Fruit fly (Drosophila melanogaster): ENCODE measurements around the gene fabp.

The fabp gene

dm6 chr3R:11562326-11563109 lies 4.3 kb downstream of the fabp start (continued):
- peak; percentile 25 for TF ChIP-seq Lhr (GFP tag; optimal IDR thresholded peaks at IDR 0.05)
- peak; percentile 88 for TF ChIP-seq Dad (GFP tag; optimal IDR thresholded peaks at IDR 0.05)
- peak; percentile 79 for TF ChIP-seq odd (GFP tag; optimal IDR thresholded peaks at IDR 0.05)
- peak; percentile 96 for TF ChIP-seq CG2120 (GFP tag; optimal IDR thresholded peaks at IDR 0.05)
- peak; percentile 94 for TF ChIP-seq NK7.1 (GFP tag; optimal IDR thresholded peaks at IDR 0.05)
- peak; percentile 76 for TF ChIP-seq CG8281 (tag; optimal IDR thresholded peaks at IDR 0.05)
- no peak for TF ChIP-seq Dll (GFP tag; IDR thresholded peaks at IDR 0.05; ENCODE audit: partially characterized antibody)
- peak; percentile 90 for TF ChIP-seq gem (tag; optimal IDR thresholded peaks at IDR 0.05)
- TF ChIP-seq Atf3 (GFP tag; optimal IDR thresholded peaks at IDR 0.05) = peak; percentile 49
- peak; percentile 70 for TF ChIP-seq CG8089 (GFP tag; optimal IDR thresholded peaks at IDR 0.05)
- peak; percentile 94 for TF ChIP-seq pnt (GFP tag; optimal IDR thresholded peaks at IDR 0.05)
- no peak for TF ChIP-seq br (optimal IDR thresholded peaks at IDR 0.05)
- peak; percentile 96 for TF ChIP-seq Ptx1 (GFP tag; IDR thresholded peaks at IDR 0.05)
- TF ChIP-seq CG12155 (GFP tag; optimal IDR thresholded peaks at IDR 0.05) = peak; percentile 87
- TF ChIP-seq Mrtf (GFP tag; IDR thresholded peaks at IDR 0.05) = peak; percentile 92
- peak; percentile 92 for TF ChIP-seq CG12104 (GFP tag; optimal IDR thresholded peaks at IDR 0.05)
- peak; percentile 89 for TF ChIP-seq CG8924 (tag; optimal IDR thresholded peaks at IDR 0.05)
- TF ChIP-seq CG31388 (GFP tag; optimal IDR thresholded peaks at IDR 0.05) = peak; percentile 87
- peak; percentile 90 for TF ChIP-seq PHDP (tag; optimal IDR thresholded peaks at IDR 0.05)
- TF ChIP-seq CG4617 (GFP tag; optimal IDR thresholded peaks at IDR 0.05; ENCODE audit: borderline replicate concordance) = peak; percentile 70
- TF ChIP-seq ftz-f1 (GFP tag; optimal IDR thresholded peaks at IDR 0.05) = peak; percentile 34
- peak; percentile 94 for TF ChIP-seq CG9932 (GFP tag; IDR thresholded peaks at IDR 0.05)
- 0 out of 4 replicates have a peak, but pooled peaks have one; percentile 46 for TF ChIP-seq chinmo (GFP tag; IDR thresholded peaks at IDR 0.05; ENCODE audit: partially characterized antibody)
- TF ChIP-seq Chrac-16 (GFP tag; optimal IDR thresholded peaks at IDR 0.05) = peak; percentile 83
- TF ChIP-seq CG13775 (GFP tag; optimal IDR thresholded peaks at IDR 0.05) = peak; percentile 81
- peak; percentile 47 for TF ChIP-seq CG2116 (GFP tag; optimal IDR thresholded peaks at IDR 0.05)
- no peak for TF ChIP-seq Kr (GFP tag; optimal IDR thresholded peaks at IDR 0.05)
- TF ChIP-seq sob (GFP tag; IDR thresholded peaks at IDR 0.05) = peak; percentile 95
- peak; percentile 95 for TF ChIP-seq CG11504 (tag; optimal IDR thresholded peaks at IDR 0.05)
- TF ChIP-seq wor (GFP tag; IDR thresholded peaks at IDR 0.05) = peak; percentile 73
- peak; percentile 63 for TF ChIP-seq Jarid2 (GFP tag; optimal IDR thresholded peaks at IDR 0.05)
- peak; percentile 95 for TF ChIP-seq zfh1 (GFP tag; IDR thresholded peaks at IDR 0.05)
- TF ChIP-seq CG3163 (GFP tag; optimal IDR thresholded peaks at IDR 0.05) = peak; percentile 70
- peak; percentile 74 for TF ChIP-seq CG16815 (GFP tag; optimal IDR thresholded peaks at IDR 0.05)
- TF ChIP-seq CG14860 (GFP tag; IDR thresholded peaks at IDR 0.05; ENCODE audit: partially characterized antibody) = no peak
- peak; percentile 92 for TF ChIP-seq stc (GFP tag; IDR thresholded peaks at IDR 0.05)
- peak; percentile 89 for TF ChIP-seq Rx (GFP tag; IDR thresholded peaks at IDR 0.05)
- peak; percentile 91 for TF ChIP-seq CG10979 (tag; optimal IDR thresholded peaks at IDR 0.05)
- peak; percentile 91 for TF ChIP-seq ara (GFP tag; IDR thresholded peaks at IDR 0.05)
- TF ChIP-seq CG16863 (GFP tag; optimal IDR thresholded peaks at IDR 0.05) = peak; percentile 86
- TF ChIP-seq CHES-1-like (GFP tag; optimal IDR thresholded peaks at IDR 0.05) = peak; percentile 86
- TF ChIP-seq ap (GFP tag; IDR thresholded peaks at IDR 0.05) = peak; percentile 77
- TF ChIP-seq HLH54F (GFP tag; optimal IDR thresholded peaks at IDR 0.05) = peak; percentile 90
- TF ChIP-seq CG1602 (GFP tag; optimal IDR thresholded peaks at IDR 0.05) = peak; percentile 76
- TF ChIP-seq nerfin-1 (tag; optimal IDR thresholded peaks at IDR 0.05) = peak; percentile 89
- TF ChIP-seq inv (GFP tag; IDR thresholded peaks at IDR 0.05; ENCODE audit: partially characterized antibody) = no peak
- peak in 1 of 2 experiments; percentile 29 for TF ChIP-seq insv (GFP tag; optimal IDR thresholded peaks at IDR 0.05)
- peak; percentile 95 for TF ChIP-seq CG18599 (GFP tag; optimal IDR thresholded peaks at IDR 0.05)
- TF ChIP-seq Tbp (GFP tag; optimal IDR thresholded peaks at IDR 0.05) = no peak
